Worm (Caenorhabditis elegans): ENCODE measurements around the gene gob-1.

ce11 chrX:15515798-15516197, 22.4 kb downstream of the gob-1 start:
- TF ChIP-seq unc-62 (GFP tag; optimal IDR thresholded peaks at IDR 0.05) = no peak
- no peak for TF ChIP-seq ama-1 (optimal IDR thresholded peaks at IDR 0.05)
- TF ChIP-seq ama-1 (GFP tag; optimal IDR thresholded peaks at IDR 0.05) = no peak
- TF ChIP-seq nfya-2 (GFP tag; IDR thresholded peaks at IDR 0.05) = no peak
- no peak for TF ChIP-seq snpc-4 (GFP tag; optimal IDR thresholded peaks at IDR 0.05)
- no peak for TF ChIP-seq snpc-4 (tag; optimal IDR thresholded peaks at IDR 0.05)
- no peak for TF ChIP-seq nhr-120 (GFP tag; IDR thresholded peaks at IDR 0.05)
- no peak for TF ChIP-seq ekl-4 (GFP tag; IDR thresholded peaks at IDR 0.05)
- no peak for TF ChIP-seq pbrm-1 (GFP tag; IDR thresholded peaks at IDR 0.05)

Measured in whole organism, young adult.